Worm (Caenorhabditis elegans) whole organism, L4 larva: ENCODE data around the gene fbxl-3.
"Not testable (repeated sequence)": the region's sequence is repeated elsewhere in the genome, so short reads cannot be mapped to it uniquely, and the experiment has no call there.

ENCODE experiments used
- D1046.2 ChIP-seq: fragments of 200-800 bp; sonication (Bioruptor generic); IDR thresholded peaks from 2 replicates; pipeline ENCODE4 v1.3.6; 2022; ENCODE audit warnings: missing genetic modification characterization, missing compliant biosample characterization
- T20F7.1 ChIP-seq: fragments of 200-800 bp; sonication (Bioruptor generic); optimal IDR thresholded peaks from 2 replicates; lab custom pipeline; 2018; ENCODE audit warnings: mild to moderate bottlenecking, missing genetic modification characterization, missing compliant biosample characterization
- T26A8.4 ChIP-seq: fragments of 200-800 bp; sonication (Bioruptor generic); IDR thresholded peaks from 2 replicates; pipeline ENCODE4 v1.3.6; 2022; ENCODE audit warnings: missing genetic modification characterization, missing compliant biosample characterization
- Y48G9A.11 ChIP-seq: fragments of 200-800 bp; sonication (Bioruptor generic); IDR thresholded peaks from 2 replicates; pipeline ENCODE4 v1.3.6; 2022; ENCODE audit warnings: missing genetic modification reagents, missing genetic modification characterization, missing compliant biosample characterization
- ZK337.2 ChIP-seq: fragments of 200-800 bp; sonication (Bioruptor generic); IDR thresholded peaks from 2 replicates; pipeline ENCODE4 v1.3.6; 2022; ENCODE audit warnings: missing genetic modification reagents, missing genetic modification characterization, missing compliant biosample characterization
- aha-1 ChIP-seq: fragments of 150-350 bp; peaks from one replicate; lab custom pipeline; 2014; ENCODE audit warnings: missing biosample characterization, missing genetic modification characterization
- arid-1 ChIP-seq: fragments of 200-800 bp; sonication (Bioruptor generic); conservative IDR thresholded peaks from 2 replicates; pipeline ENCODE4 v1.3.6; 2022; ENCODE audit warnings: missing genetic modification reagents, missing genetic modification characterization, missing compliant biosample characterization
- ceh-20 ChIP-seq: fragments of 200-800 bp; sonication (Bioruptor generic); IDR thresholded peaks from 2 replicates; pipeline ENCODE4 v1.3.6; 2022; ENCODE audit warnings: missing genetic modification reagents, missing genetic modification characterization, missing compliant biosample characterization
- ceh-44 ChIP-seq: fragments of 200-800 bp; sonication (Bioruptor generic); IDR thresholded peaks from 2 replicates; pipeline ENCODE4 v1.3.6; 2022; ENCODE audit warnings: missing genetic modification reagents, missing genetic modification characterization, missing compliant biosample characterization
- ctbp-1 ChIP-seq: fragments of 200-800 bp; sonication (Bioruptor generic); IDR thresholded peaks from 2 replicates; pipeline ENCODE4 v1.3.6; 2022; ENCODE audit warnings: missing genetic modification reagents, missing genetic modification characterization, missing compliant biosample characterization
- dmd-6 ChIP-seq: fragments of 200-800 bp; sonication (Bioruptor generic); IDR thresholded peaks from 2 replicates; pipeline ENCODE4 v1.3.6; 2022; ENCODE audit warnings: missing genetic modification reagents, missing genetic modification characterization, missing compliant biosample characterization
- dmd-9 ChIP-seq: fragments of 200-800 bp; sonication (Bioruptor generic); IDR thresholded peaks from 2 replicates; pipeline ENCODE4 v1.3.6; 2022; ENCODE audit warnings: missing genetic modification reagents, missing genetic modification characterization, missing compliant biosample characterization
- dpl-1 ChIP-seq: fragments of 150-350 bp; optimal IDR thresholded peaks from 2 replicates; lab custom pipeline; 2014; ENCODE audit warnings: missing biosample characterization, missing genetic modification reagents, missing genetic modification characterization
- duxl-1 ChIP-seq: sonication (generic microtip); optimal IDR thresholded peaks from 2 replicates; lab custom pipeline; 2016; ENCODE audit warnings: mild to moderate bottlenecking, missing genetic modification characterization, moderate library complexity, missing compliant biosample characterization; ENCODE audit not compliant: poor library complexity
- egl-43 ChIP-seq: fragments of 200-800 bp; sonication (Bioruptor generic); IDR thresholded peaks from 2 replicates; pipeline ENCODE4 v1.3.6; 2022; ENCODE audit warnings: missing genetic modification reagents, missing genetic modification characterization, missing compliant biosample characterization
- hif-1 ChIP-seq, 2 experiments: sonication (generic microtip); optimal IDR thresholded peaks; 2 replicates each; lab custom pipeline; 2016 to 2017; ENCODE audit warnings: missing compliant biosample characterization in 2 of 2, missing genetic modification characterization in 2 of 2, missing genetic modification reagents in 2 of 2, missing genotype in 2 of 2, mild to moderate bottlenecking in 1 of 2
- hlh-11 ChIP-seq: fragments of 200-800 bp; sonication (Bioruptor generic); optimal IDR thresholded peaks from 2 replicates; lab custom pipeline; 2018; ENCODE audit warnings: mild to moderate bottlenecking, missing genetic modification characterization, missing compliant biosample characterization
- hlh-30 ChIP-seq: sonication (generic microtip); optimal IDR thresholded peaks from 2 replicates; lab custom pipeline; 2017; ENCODE audit warnings: antibody characterized with exemption, mild to moderate bottlenecking, missing genetic modification characterization, missing compliant biosample characterization; ENCODE audit not compliant: insufficient read depth
- hmg-1.1 ChIP-seq: fragments of 200-800 bp; sonication (Bioruptor generic); IDR thresholded peaks from 2 replicates; pipeline ENCODE4 v1.3.6; 2022; ENCODE audit warnings: missing genetic modification reagents, missing genetic modification characterization, missing compliant biosample characterization
- lim-7 ChIP-seq: fragments of 200-800 bp; sonication (Bioruptor generic); IDR thresholded peaks from 2 replicates; pipeline ENCODE4 v1.3.6; 2022; ENCODE audit warnings: missing genetic modification characterization, missing compliant biosample characterization
- lin-1 ChIP-seq: fragments of 200-800 bp; sonication (Bioruptor generic); IDR thresholded peaks from 2 replicates; pipeline ENCODE4 v1.3.6; 2022; ENCODE audit warnings: missing genetic modification reagents, missing genetic modification characterization, missing compliant biosample characterization
- lin-29 ChIP-seq: fragments of 200-800 bp; sonication (Bioruptor generic); IDR thresholded peaks from 2 replicates; pipeline ENCODE4 v1.3.6; 2022; ENCODE audit warnings: missing genetic modification reagents, missing genetic modification characterization, missing compliant biosample characterization
- lin-38 ChIP-seq: fragments of 200-800 bp; sonication (Bioruptor generic); IDR thresholded peaks from 2 replicates; pipeline ENCODE4 v1.3.6; 2022; ENCODE audit warnings: missing genetic modification reagents, missing genetic modification characterization, missing compliant biosample characterization
- lsy-2 ChIP-seq, 2 experiments: fragments of 150-350 bp in 1 of 2; sonication (generic microtip) in 1 of 2; optimal IDR thresholded peaks; 2 replicates each; lab custom pipeline; 2014 to 2017; ENCODE audit warnings: missing biosample characterization in 2 of 2, missing genetic modification characterization in 2 of 2
- madf-5 ChIP-seq, 2 experiments: fragments of 200-800 bp; sonication (Bioruptor generic); IDR thresholded peaks; 2 replicates each; pipeline ENCODE4 v1.3.6; 2022; ENCODE audit warnings: missing compliant biosample characterization in 2 of 2, missing genetic modification characterization in 2 of 2
- madf-9 ChIP-seq: fragments of 200-800 bp; sonication (Bioruptor generic); conservative IDR thresholded peaks from 2 replicates; pipeline ENCODE4 v1.3.6; 2022; ENCODE audit warnings: missing genetic modification reagents, missing genetic modification characterization, missing compliant biosample characterization
- mdt-29 ChIP-seq: fragments of 200-800 bp; sonication (Bioruptor generic); IDR thresholded peaks from 2 replicates; pipeline ENCODE4 v1.3.6; 2022; ENCODE audit warnings: missing genetic modification reagents, missing genetic modification characterization, missing compliant biosample characterization
- mep-1 ChIP-seq: fragments of 150-350 bp; sonication (generic microtip); optimal IDR thresholded peaks from 3 replicates; lab custom pipeline; 2014; ENCODE audit warnings: missing biosample characterization, missing genetic modification characterization
- nhr-102 ChIP-seq: sonication (generic microtip); optimal IDR thresholded peaks from 2 replicates; lab custom pipeline; 2016; ENCODE audit warnings: mild to moderate bottlenecking, missing genetic modification characterization, moderate library complexity, missing compliant biosample characterization
- nhr-28 ChIP-seq: fragments of 150-350 bp; optimal IDR thresholded peaks from 2 replicates; lab custom pipeline; 2014; ENCODE audit warnings: missing biosample characterization, missing genetic modification characterization
- nhr-41 ChIP-seq: fragments of 200-800 bp; sonication (Bioruptor generic); IDR thresholded peaks from 2 replicates; pipeline ENCODE4 v1.3.6; 2022; ENCODE audit warnings: missing genetic modification reagents, missing genetic modification characterization, missing compliant biosample characterization
- nhr-42 ChIP-seq: fragments of 200-800 bp; sonication (Bioruptor generic); IDR thresholded peaks from 2 replicates; pipeline ENCODE4 v1.3.6; 2022; ENCODE audit warnings: missing genetic modification characterization, missing compliant biosample characterization
- nhr-48 ChIP-seq: sonication (generic microtip); optimal IDR thresholded peaks from 2 replicates; lab custom pipeline; 2016; ENCODE audit warnings: mild to moderate bottlenecking, missing genetic modification characterization, missing compliant biosample characterization
- nhr-6 ChIP-seq: fragments of 150-350 bp; optimal IDR thresholded peaks from 2 replicates; lab custom pipeline; 2014; ENCODE audit warnings: missing biosample characterization, missing genetic modification characterization
- nhr-77 ChIP-seq: fragments of 150-350 bp; optimal IDR thresholded peaks from 2 replicates; lab custom pipeline; 2014; ENCODE audit warnings: missing biosample characterization, missing genetic modification characterization
- pha-4 ChIP-seq, 2 experiments: fragments of 150-350 bp in 1 of 2; fragments of 200-800 bp in 1 of 2; sonication (Bioruptor generic) in 1 of 2; IDR thresholded peaks in 1 of 2; optimal IDR thresholded peaks in 1 of 2; 2 replicates each; pipeline versions ENCODE4 v1.3.6 to Lab custom; 2014 to 2022; ENCODE audit warnings: missing genetic modification characterization in 2 of 2, missing genetic modification reagents in 2 of 2, missing biosample characterization in 1 of 2, missing compliant biosample characterization in 1 of 2
- php-3 ChIP-seq: fragments of 200-800 bp; sonication (Bioruptor generic); IDR thresholded peaks from 2 replicates; pipeline ENCODE4 v1.3.6; 2022; ENCODE audit warnings: missing genetic modification reagents, missing genetic modification characterization, missing compliant biosample characterization
- rbr-2 ChIP-seq: sonication (generic microtip); optimal IDR thresholded peaks from 2 replicates; lab custom pipeline; 2016; ENCODE audit warnings: missing genotype, missing genetic modification characterization, missing compliant biosample characterization
- saeg-2 ChIP-seq: fragments of 200-800 bp; sonication (Bioruptor generic); IDR thresholded peaks from 2 replicates; pipeline ENCODE4 v1.3.6; 2022; ENCODE audit warnings: missing genetic modification reagents, missing genetic modification characterization, missing compliant biosample characterization
- set-16 ChIP-seq: fragments of 200-800 bp; sonication (Bioruptor generic); IDR thresholded peaks from 2 replicates; pipeline ENCODE4 v1.3.6; 2022; ENCODE audit warnings: missing genetic modification reagents, missing genetic modification characterization, missing compliant biosample characterization
- snpc-1.2 ChIP-seq: fragments of 200-800 bp; sonication (Bioruptor generic); IDR thresholded peaks from 2 replicates; pipeline ENCODE4 v1.3.6; 2022; ENCODE audit warnings: missing genetic modification reagents, missing genetic modification characterization, missing compliant biosample characterization
- unc-130 ChIP-seq: sonication (generic microtip); optimal IDR thresholded peaks from 2 replicates; lab custom pipeline; 2016; ENCODE audit warnings: missing genetic modification reagents, missing genetic modification characterization, missing compliant biosample characterization
- vab-7 ChIP-seq: fragments of 200-800 bp; sonication (Bioruptor generic); IDR thresholded peaks from 2 replicates; pipeline ENCODE4 v1.3.6; 2022; ENCODE audit warnings: missing genetic modification reagents, missing genetic modification characterization, missing compliant biosample characterization
- zfp-3 ChIP-seq: fragments of 200-800 bp; sonication (Bioruptor generic); conservative IDR thresholded peaks from 2 replicates; pipeline ENCODE4 v1.3.6; 2022; ENCODE audit warnings: missing genetic modification reagents, missing genetic modification characterization, missing compliant biosample characterization

Gene fbxl-3

DNA sequence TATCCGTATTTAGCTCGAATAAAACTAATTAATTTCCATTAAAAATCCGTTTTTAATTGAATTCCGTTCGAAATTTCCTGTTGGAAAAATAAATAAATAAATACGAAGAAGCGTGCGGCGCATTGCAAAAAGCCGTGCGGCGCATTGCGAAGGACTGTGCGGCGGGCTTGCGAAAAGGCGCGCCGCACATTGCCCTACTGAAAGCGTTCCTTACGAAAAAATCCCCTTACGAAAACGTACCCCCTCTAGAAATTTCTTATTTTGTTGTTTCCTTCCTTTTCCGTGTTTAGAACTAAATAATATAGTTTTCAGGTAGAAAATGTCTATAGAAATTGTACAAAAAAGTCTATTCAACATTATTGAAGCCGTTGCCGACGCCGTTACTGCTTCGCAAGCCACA, 48.3 kb downstream of the fbxl-3 start, which contains the start of gene F09E5.8:
F09E5.8 (plus strand) TSS at position 313 of the 400 bp plus-strand sequence.
- peak; percentile 78 for TF ChIP-seq hmg-1.1 (GFP tag; lab: Robert Waterston, UW)
- TF ChIP-seq T26A8.4 (GFP tag; lab: Robert Waterston, UW): peak; percentile 81
- 0 out of 2 replicates have a peak, but pooled peaks have one; percentile 25 for TF ChIP-seq ceh-20 (GFP tag; lab: Robert Waterston, UW)
- TF ChIP-seq lin-38: peak; percentile 82
- TF ChIP-seq lin-1 (GFP tag; lab: Robert Waterston, UW): 0 out of 2 replicates have a peak, but pooled peaks have one; percentile 41
- TF ChIP-seq dmd-6: peak; percentile 23; the same call in 1 of the 2 replicates
- TF ChIP-seq pha-4 (GFP tag; IDR thresholded peaks at IDR 0.05; lab: Robert Waterston, UW): peak; percentile 63; the same call in 1 of the 2 replicates
- TF ChIP-seq pha-4 (tag; optimal IDR thresholded peaks at IDR 0.05; lab: Kevin White, UChicago): not testable (repeated sequence)
- 0 out of 2 replicates have a peak, but pooled peaks have one; percentile 63 for TF ChIP-seq vab-7 (GFP tag; lab: Robert Waterston, UW)
- TF ChIP-seq ctbp-1 (GFP tag; lab: Robert Waterston, UW): 0 out of 2 replicates have a peak, but pooled peaks have one; percentile 39

DNA sequence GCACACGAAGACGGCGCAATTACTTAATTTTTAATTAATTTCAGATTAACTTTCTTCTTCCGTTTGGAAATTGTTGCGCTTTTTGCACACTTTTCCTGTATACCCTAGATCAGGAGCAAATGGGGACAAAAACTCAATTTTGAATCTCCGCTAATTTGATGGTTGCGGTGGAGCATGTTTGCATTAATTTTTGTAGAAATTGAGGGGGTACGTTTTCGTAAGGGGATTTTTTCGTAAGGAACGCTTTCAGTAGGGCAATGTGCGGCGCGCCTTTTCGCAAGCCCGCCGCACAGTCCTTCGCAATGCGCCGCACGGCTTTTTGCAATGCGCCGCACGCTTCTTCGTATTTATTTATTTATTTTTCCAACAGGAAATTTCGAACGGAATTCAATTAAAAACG, 52.4 kb downstream of the fbxl-3 start:
- peak; percentile 72 for TF ChIP-seq madf-9 (GFP tag; lab: Robert Waterston, UW)
- peak; percentile 92 for TF ChIP-seq php-3 (GFP tag; lab: Robert Waterston, UW)
- peak; percentile 41 for TF ChIP-seq nhr-6 (tag; lab: Kevin White, UChicago)
- TF ChIP-seq madf-5 (GFP tag; IDR thresholded peaks at IDR 0.05; lab: Robert Waterston, UW): peak in 1 of 2 experiments; percentile 86; a peak in 2 of 4 replicates
- TF ChIP-seq ceh-44 (GFP tag; lab: Robert Waterston, UW): peak; percentile 84
- TF ChIP-seq aha-1 (tag; lab: Kevin White, UChicago): peak; percentile 63
- TF ChIP-seq lin-1 (GFP tag; lab: Robert Waterston, UW): peak; percentile 88
- peak in 1 of 2 experiments; percentile 12 for TF ChIP-seq hif-1 (tag; optimal IDR thresholded peaks at IDR 0.05; lab: Kevin White, UChicago)
- TF ChIP-seq hmg-1.1 (GFP tag; lab: Robert Waterston, UW): peak; percentile 94
- peak; percentile 78 for TF ChIP-seq dpl-1 (GFP tag; lab: Kevin White, UChicago)
- peak; percentile 21 for TF ChIP-seq rbr-2 (tag; lab: Kevin White, UChicago)
- TF ChIP-seq nhr-41: peak; percentile 56; the same call in 1 of the 2 replicates
- TF ChIP-seq ceh-20 (GFP tag; lab: Robert Waterston, UW): peak; percentile 93
- peak; percentile 39 for TF ChIP-seq hlh-11 (tag; lab: Kevin White, UChicago)
- TF ChIP-seq hlh-30 (tag; lab: Kevin White, UChicago): peak; percentile 8
- peak; percentile 48 for TF ChIP-seq nhr-28 (tag; lab: Kevin White, UChicago)
- peak; percentile 40 for TF ChIP-seq nhr-102 (tag; lab: Kevin White, UChicago)
- TF ChIP-seq set-16 (GFP tag; lab: Robert Waterston, UW): peak; percentile 65; the same call in 1 of the 2 replicates
- peak; percentile 85 for TF ChIP-seq snpc-1.2 (GFP tag; lab: Robert Waterston, UW)
- peak; percentile 99 for TF ChIP-seq lin-38
- TF ChIP-seq ZK337.2 (GFP tag; lab: Robert Waterston, UW): peak; percentile 21; the same call in 1 of the 2 replicates
- peak; percentile 58 for TF ChIP-seq mep-1 (tag; lab: Kevin White, UChicago)
- peak; percentile 90 for TF ChIP-seq vab-7 (GFP tag; lab: Robert Waterston, UW)
- peak; percentile 85; the same call in 1 of the 2 replicates for TF ChIP-seq dmd-9 (GFP tag; lab: Robert Waterston, UW)
- TF ChIP-seq T20F7.1: peak; percentile 25
- peak; percentile 90 for TF ChIP-seq dmd-6
- TF ChIP-seq arid-1 (GFP tag; lab: Robert Waterston, UW): peak; percentile 84
- TF ChIP-seq nhr-42: peak; percentile 92
- peak; percentile 97 for TF ChIP-seq T26A8.4 (GFP tag; lab: Robert Waterston, UW)
- TF ChIP-seq unc-130 (GFP tag; lab: Kevin White, UChicago): peak; percentile 15
- peak; percentile 89 for TF ChIP-seq zfp-3 (GFP tag; lab: Robert Waterston, UW)
- TF ChIP-seq lin-29 (GFP tag; lab: Robert Waterston, UW): peak; percentile 83
- TF ChIP-seq saeg-2 (GFP tag; lab: Robert Waterston, UW): peak; percentile 90
- TF ChIP-seq lsy-2 (tag; optimal IDR thresholded peaks at IDR 0.05; lab: Kevin White, UChicago): peak; percentile 26 to 73
- peak; percentile 95 for TF ChIP-seq ctbp-1 (GFP tag; lab: Robert Waterston, UW)
- TF ChIP-seq nhr-48: peak; percentile 0
- TF ChIP-seq egl-43 (GFP tag; lab: Robert Waterston, UW): peak; percentile 91
- peak; percentile 59 for TF ChIP-seq lim-7 (GFP tag; lab: Robert Waterston, UW)
- peak; percentile 43 for TF ChIP-seq duxl-1 (tag; lab: Kevin White, UChicago)
- TF ChIP-seq Y48G9A.11: peak; percentile 86
- TF ChIP-seq pha-4 (GFP tag; IDR thresholded peaks at IDR 0.05; lab: Robert Waterston, UW): peak; percentile 93
- TF ChIP-seq pha-4 (tag; optimal IDR thresholded peaks at IDR 0.05; lab: Kevin White, UChicago): not testable (repeated sequence)
- peak; percentile 27 for TF ChIP-seq nhr-77
- TF ChIP-seq mdt-29: peak; percentile 67; the same call in 1 of the 2 replicates
- peak; percentile 83; the same call in 1 of the 2 replicates for TF ChIP-seq D1046.2 (GFP tag; lab: Robert Waterston, UW)
